Fruit fly (Drosophila melanogaster): ENCODE data around the gene CG5039.

The CG5039 gene

dm6 chr3R:25686698-25687420 lies 8.4 kb downstream of the CG5039 start, which contains the start of gene CLS (continued):
- TF ChIP-seq Mes4 (GFP tag; optimal IDR thresholded peaks at IDR 0.05) (no peak), CG33213 (GFP tag; optimal IDR thresholded peaks at IDR 0.05) (no peak), NC2α (GFP tag; optimal IDR thresholded peaks at IDR 0.05) (no peak), eyg (GFP tag; optimal IDR thresholded peaks at IDR 0.05) (no peak), Med (GFP tag) (peak; percentile 48), CG7963 (GFP tag; IDR thresholded peaks at IDR 0.05; ENCODE audit: partially characterized antibody) (peak; percentile 60; the same call in 1 of the 3 replicates), emc (GFP tag; optimal IDR thresholded peaks at IDR 0.05) (no peak), seq (GFP tag; IDR thresholded peaks at IDR 0.05) (no peak), D (optimal IDR thresholded peaks at IDR 0.05) (no peak), D (GFP tag; optimal IDR thresholded peaks at IDR 0.05) (no peak), CG14710 (tag; optimal IDR thresholded peaks at IDR 0.05) (peak; percentile 13), CG4282 (GFP tag; optimal IDR thresholded peaks at IDR 0.05) (no peak), CG9727 (GFP tag; optimal IDR thresholded peaks at IDR 0.05) (no peak), Elba2 (GFP tag; optimal IDR thresholded peaks at IDR 0.05) (no peak), hb (GFP tag; IDR thresholded peaks at IDR 0.05; ENCODE audit: partially characterized antibody) (0 out of 3 replicates have a peak, but pooled peaks have one; percentile 14), usp (GFP tag; optimal IDR thresholded peaks at IDR 0.05) (no peak), zen (tag; optimal IDR thresholded peaks at IDR 0.05) (no peak), Spps (tag; optimal IDR thresholded peaks at IDR 0.05) (no peak), Abd-B (GFP tag; optimal IDR thresholded peaks at IDR 0.05) (no peak), B-H1 (GFP tag; IDR thresholded peaks at IDR 0.05) (no peak), CG16863 (GFP tag; optimal IDR thresholded peaks at IDR 0.05) (no peak), vvl (GFP tag; IDR thresholded peaks at IDR 0.05) (no peak), CG12071 (GFP tag; optimal IDR thresholded peaks at IDR 0.05) (no peak), Rx (GFP tag; IDR thresholded peaks at IDR 0.05) (no peak), tll (GFP tag; optimal IDR thresholded peaks at IDR 0.05) (no peak), Dll (GFP tag; IDR thresholded peaks at IDR 0.05; ENCODE audit: partially characterized antibody) (peak; percentile 71), gro (GFP tag; optimal IDR thresholded peaks at IDR 0.05) (no peak), pb (GFP tag; optimal IDR thresholded peaks at IDR 0.05) (no peak), dan (GFP tag; IDR thresholded peaks at IDR 0.05) (no peak), Ada2b (GFP tag; IDR thresholded peaks at IDR 0.05) (no peak), corto (GFP tag; optimal IDR thresholded peaks at IDR 0.05) (no peak), Fer2 (tag; optimal IDR thresholded peaks at IDR 0.05) (no peak), CG10462 (GFP tag; optimal IDR thresholded peaks at IDR 0.05) (no peak), CG4617 (GFP tag; optimal IDR thresholded peaks at IDR 0.05; ENCODE audit: borderline replicate concordance) (peak; percentile 34), chif (GFP tag; optimal IDR thresholded peaks at IDR 0.05) (no peak), Doc2 (GFP tag; IDR thresholded peaks at IDR 0.05) (no peak), Mrtf (GFP tag; IDR thresholded peaks at IDR 0.05) (no peak), ftz-f1 (GFP tag; optimal IDR thresholded peaks at IDR 0.05) (peak; percentile 36), grn (GFP tag; optimal IDR thresholded peaks at IDR 0.05) (no peak), CG15601 (tag; optimal IDR thresholded peaks at IDR 0.05) (no peak), gsb-n (tag; optimal IDR thresholded peaks at IDR 0.05) (no peak), gcm (GFP tag; optimal IDR thresholded peaks at IDR 0.05) (no peak), CG6813 (GFP tag; optimal IDR thresholded peaks at IDR 0.05) (no peak), CG13287 (GFP tag; IDR thresholded peaks at IDR 0.05; ENCODE audit: partially characterized antibody) (peak; percentile 74), eve (GFP tag; optimal IDR thresholded peaks at IDR 0.05) (no peak), pfk (GFP tag; optimal IDR thresholded peaks at IDR 0.05) (no peak), odd (GFP tag; optimal IDR thresholded peaks at IDR 0.05) (no peak), Ets97D (GFP tag; optimal IDR thresholded peaks at IDR 0.05) (peak; percentile 64), CG16779 (GFP tag; IDR thresholded peaks at IDR 0.05) (no peak), sisA (GFP tag; IDR thresholded peaks at IDR 0.05) (no peak)

Data from whole organism, embryonic.